Fruit fly (Drosophila melanogaster) whole organism, embryonic: Measurements from ENCODE around the gene Wdr33.
A peak's percentile ranks its signal among the peaks of the same experiment; 100 is the strongest.

Experiments
- ATbp ChIP-seq: fragments of 200-800 bp; sonication (Bioruptor generic); optimal IDR thresholded peaks from 2 replicates; lab custom pipeline; 2017; ENCODE audit warnings: missing biosample characterization, mild to moderate bottlenecking, missing genetic modification characterization, missing genetic modification reagents
- B-H1 ChIP-seq: fragments of 200-800 bp; sonication (Bioruptor generic); IDR thresholded peaks from 3 replicates; pipeline ENCODE4 v1.3.6; 2022; ENCODE audit warnings: missing biosample characterization, missing genetic modification characterization
- CG10267 ChIP-seq: fragments of 200-800 bp; sonication (Bioruptor generic); optimal IDR thresholded peaks from 2 replicates; lab custom pipeline; 2018; ENCODE audit warnings: missing biosample characterization, mild to moderate bottlenecking, missing genetic modification characterization, moderate library complexity
- CG11085 ChIP-seq: fragments of 200-800 bp; sonication (Bioruptor generic); IDR thresholded peaks from 2 replicates; pipeline ENCODE4 v1.3.6; 2022; ENCODE audit warnings: missing biosample characterization, missing genetic modification characterization
- CG11093 ChIP-seq: fragments of 200-800 bp; sonication (Bioruptor generic); IDR thresholded peaks from 3 replicates; pipeline ENCODE4 v1.3.6; 2022; ENCODE audit warnings: missing biosample characterization, missing genetic modification characterization
- CG11696 ChIP-seq: fragments of 200-800 bp; sonication (Bioruptor generic); IDR thresholded peaks from 2 replicates; pipeline ENCODE4 v1.3.6; 2022; ENCODE audit warnings: missing biosample characterization, missing genetic modification characterization
- CG12071 ChIP-seq: fragments of 200-800 bp; sonication (Bioruptor generic); optimal IDR thresholded peaks from 3 replicates; lab custom pipeline; 2018; ENCODE audit warnings: missing biosample characterization, mild to moderate bottlenecking, missing genetic modification characterization
- CG13123 ChIP-seq: fragments of 200-800 bp; sonication (Bioruptor generic); optimal IDR thresholded peaks from 2 replicates; lab custom pipeline; 2016; ENCODE audit warnings: missing biosample characterization, missing genetic modification characterization
- CG13775 ChIP-seq: fragments of 200-800 bp; sonication (Bioruptor generic); optimal IDR thresholded peaks from 3 replicates; lab custom pipeline; 2017; ENCODE audit warnings: missing biosample characterization, mild to moderate bottlenecking, missing genetic modification characterization
- CG15696 ChIP-seq: fragments of 200-800 bp; sonication (Bioruptor generic); optimal IDR thresholded peaks from 2 replicates; lab custom pipeline; 2019; ENCODE audit warnings: missing biosample characterization, mild to moderate bottlenecking, missing genetic modification characterization, moderate library complexity
- CG17385 ChIP-seq: fragments of 200-800 bp; sonication (Bioruptor generic); optimal IDR thresholded peaks from 3 replicates; lab custom pipeline; 2018; ENCODE audit warnings: missing biosample characterization, mild to moderate bottlenecking, missing genetic modification characterization
- CG17612 ChIP-seq: fragments of 200-800 bp; sonication (Bioruptor generic); IDR thresholded peaks from 2 replicates; pipeline ENCODE4 v1.3.6; 2022; ENCODE audit warnings: missing biosample characterization, missing genetic modification characterization
- CG17829 ChIP-seq: fragments of 200-800 bp; optimal IDR thresholded peaks from 2 replicates; lab custom pipeline; 2019; ENCODE audit warnings: missing biosample characterization, mild to moderate bottlenecking, missing genetic modification characterization, moderate library complexity
- CG18011 ChIP-seq: fragments of 200-800 bp; sonication (Bioruptor generic); optimal IDR thresholded peaks from 2 replicates; lab custom pipeline; 2017; ENCODE audit warnings: missing biosample characterization, missing genetic modification characterization, mild to moderate bottlenecking, moderate library complexity, missing genotype
- CG18599 ChIP-seq: fragments of 200-800 bp; sonication (Bioruptor generic); optimal IDR thresholded peaks from 3 replicates; lab custom pipeline; 2017; ENCODE audit warnings: missing biosample characterization, missing genetic modification characterization, mild to moderate bottlenecking, moderate library complexity, missing genetic modification reagents
- CG31365 ChIP-seq: fragments of 200-800 bp; sonication (Bioruptor generic); optimal IDR thresholded peaks from 2 replicates; lab custom pipeline; 2018; ENCODE audit warnings: missing biosample characterization, mild to moderate bottlenecking, missing genetic modification characterization
- CG31441 ChIP-seq: fragments of 200-800 bp; sonication (Bioruptor generic); IDR thresholded peaks from 2 replicates; pipeline ENCODE4 v1.3.6; 2022; ENCODE audit warnings: missing biosample characterization, missing genetic modification characterization
- CG32772 ChIP-seq: fragments of 200-800 bp; sonication (Bioruptor generic); IDR thresholded peaks from 2 replicates; pipeline ENCODE4 v1.3.6; 2022; ENCODE audit warnings: missing biosample characterization, missing genetic modification characterization
- CG3847 ChIP-seq: fragments of 200-800 bp; sonication (Bioruptor generic); IDR thresholded peaks from 2 replicates; pipeline ENCODE4 v1.3.6; 2022; ENCODE audit warnings: missing biosample characterization, missing genetic modification characterization
- CG3995 ChIP-seq: fragments of 200-800 bp; sonication (Bioruptor generic); optimal IDR thresholded peaks from 3 replicates; lab custom pipeline; 2016; ENCODE audit warnings: missing biosample characterization, missing genetic modification characterization
- CG8089 ChIP-seq: fragments of 200-800 bp; sonication (Bioruptor generic); optimal IDR thresholded peaks from 3 replicates; lab custom pipeline; 2016; ENCODE audit warnings: missing biosample characterization, missing genetic modification characterization
- CG8388 ChIP-seq: fragments of 200-800 bp; sonication (Bioruptor generic); optimal IDR thresholded peaks from 2 replicates; lab custom pipeline; 2019; ENCODE audit warnings: missing biosample characterization, mild to moderate bottlenecking, missing genetic modification characterization, moderate library complexity
- CG9437 ChIP-seq: fragments of 200-800 bp; sonication (Bioruptor generic); optimal IDR thresholded peaks from 2 replicates; lab custom pipeline; 2018; ENCODE audit warnings: missing biosample characterization, mild to moderate bottlenecking, missing genetic modification characterization
- D19A ChIP-seq: fragments of 200-800 bp; optimal IDR thresholded peaks from 3 replicates; lab custom pipeline; 2019; ENCODE audit warnings: missing biosample characterization, mild to moderate bottlenecking, missing genetic modification characterization, moderate library complexity
- Dad ChIP-seq: fragments of 200-800 bp; sonication (Bioruptor generic); optimal IDR thresholded peaks from 3 replicates; lab custom pipeline; 2016; ENCODE audit warnings: missing biosample characterization, missing genetic modification characterization
- Drgx ChIP-seq: fragments of 200-800 bp; sonication (Bioruptor generic); IDR thresholded peaks from 2 replicates; pipeline ENCODE4 v1.3.6; 2022; ENCODE audit warnings: missing biosample characterization, missing genetic modification characterization
- E2f1 ChIP-seq: fragments of 200-800 bp; sonication (Bioruptor generic); IDR thresholded peaks from 2 replicates; pipeline ENCODE4 v1.3.6; 2022; ENCODE audit warnings: missing biosample characterization, missing genetic modification characterization
- HHEX ChIP-seq: fragments of 200-800 bp; sonication (Bioruptor generic); optimal IDR thresholded peaks from 3 replicates; lab custom pipeline; 2017; ENCODE audit warnings: missing biosample characterization, mild to moderate bottlenecking, missing genetic modification characterization, missing genetic modification reagents
- HLH4C ChIP-seq: fragments of 200-800 bp; sonication (Bioruptor generic); IDR thresholded peaks from 3 replicates; pipeline ENCODE4 v1.3.6; 2022; ENCODE audit warnings: missing biosample characterization, missing genetic modification characterization; ENCODE audit not compliant: partially characterized antibody
- NFAT ChIP-seq: fragments of 200-800 bp; sonication (Bioruptor generic); IDR thresholded peaks from 2 replicates; pipeline ENCODE4 v1.3.6; 2022; ENCODE audit warnings: missing biosample characterization, missing genetic modification characterization
- Rfx ChIP-seq: fragments of 200-800 bp; sonication (Bioruptor generic); IDR thresholded peaks from 2 replicates; pipeline ENCODE4 v1.3.6; 2022; ENCODE audit warnings: missing biosample characterization, missing genetic modification characterization
- Sox102F ChIP-seq: fragments of 200-800 bp; sonication (Bioruptor generic); optimal IDR thresholded peaks from 2 replicates; lab custom pipeline; 2018; ENCODE audit warnings: missing biosample characterization, mild to moderate bottlenecking, missing genetic modification characterization, moderate library complexity
- Spps ChIP-seq: fragments of 200-800 bp; sonication (Bioruptor generic); optimal IDR thresholded peaks from 2 replicates; lab custom pipeline; 2018; ENCODE audit warnings: missing biosample characterization, mild to moderate bottlenecking, missing genetic modification characterization
- Tbp ChIP-seq: fragments of >200 bp; optimal IDR thresholded peaks from 2 replicates; lab custom pipeline; 2018; ENCODE audit warnings: missing biosample characterization, missing genetic modification characterization
- amos ChIP-seq: fragments of 200-800 bp; sonication (Bioruptor generic); IDR thresholded peaks from 2 replicates; pipeline ENCODE4 v1.3.6; 2022; ENCODE audit warnings: missing biosample characterization, missing genetic modification characterization; ENCODE audit not compliant: partially characterized antibody
- croc ChIP-seq: fragments of 200-800 bp; sonication (Bioruptor generic); conservative IDR thresholded peaks from 3 replicates; pipeline ENCODE4 v1.3.6; 2022; ENCODE audit warnings: missing biosample characterization, missing genetic modification characterization
- fd102C ChIP-seq: fragments of 200-800 bp; sonication (Bioruptor generic); optimal IDR thresholded peaks from 2 replicates; lab custom pipeline; 2018; ENCODE audit warnings: missing biosample characterization, mild to moderate bottlenecking, missing genetic modification characterization, moderate library complexity
- gem ChIP-seq: fragments of 200-800 bp; sonication (Bioruptor generic); optimal IDR thresholded peaks from 2 replicates; lab custom pipeline; 2019; ENCODE audit warnings: missing biosample characterization, mild to moderate bottlenecking, missing genetic modification characterization, moderate library complexity
- gfzf ChIP-seq: fragments of 200-800 bp; sonication (Bioruptor generic); optimal IDR thresholded peaks from 2 replicates; lab custom pipeline; 2016; ENCODE audit warnings: missing biosample characterization, mild to moderate bottlenecking, missing genetic modification characterization, moderate library complexity
- hth ChIP-seq: fragments of >200 bp; optimal IDR thresholded peaks from 2 replicates; lab custom pipeline; 2017; ENCODE audit warnings: inconsistent platforms
- inv ChIP-seq: fragments of 200-800 bp; sonication (Bioruptor generic); IDR thresholded peaks from 2 replicates; pipeline ENCODE4 v1.3.6; 2022; ENCODE audit warnings: missing biosample characterization, missing genetic modification characterization; ENCODE audit not compliant: partially characterized antibody
- nerfin-1 ChIP-seq: fragments of 200-800 bp; sonication (Bioruptor generic); optimal IDR thresholded peaks from 3 replicates; lab custom pipeline; 2019; ENCODE audit warnings: missing biosample characterization, mild to moderate bottlenecking, missing genetic modification characterization, moderate library complexity
- onecut ChIP-seq: fragments of 200-800 bp; sonication (Bioruptor generic); IDR thresholded peaks from 2 replicates; pipeline ENCODE4 v1.3.6; 2022; ENCODE audit warnings: missing biosample characterization, missing genetic modification characterization
- pros ChIP-seq: fragments of 200-800 bp; sonication (Bioruptor generic); optimal IDR thresholded peaks from 3 replicates; lab custom pipeline; 2019; ENCODE audit warnings: missing biosample characterization, mild to moderate bottlenecking, missing genetic modification characterization, moderate library complexity
- psq ChIP-seq: fragments of 200-800 bp; sonication (Bioruptor generic); optimal IDR thresholded peaks from 2 replicates; lab custom pipeline; 2017; ENCODE audit warnings: missing biosample characterization, missing genetic modification characterization
- sd ChIP-seq: fragments of 200-800 bp; sonication (Bioruptor generic); optimal IDR thresholded peaks from 3 replicates; lab custom pipeline; 2018; ENCODE audit warnings: missing biosample characterization, mild to moderate bottlenecking, missing genetic modification characterization, moderate library complexity
- sens ChIP-seq: fragments of 200-800 bp; sonication (Bioruptor generic); peaks from one replicate; lab custom pipeline; 2016; ENCODE audit warnings: missing biosample characterization, missing genetic modification characterization
- trem ChIP-seq: fragments of 200-800 bp; optimal IDR thresholded peaks from 3 replicates; lab custom pipeline; 2019; ENCODE audit warnings: missing biosample characterization, mild to moderate bottlenecking, missing genetic modification characterization, moderate library complexity
- usp ChIP-seq: fragments of >200 bp; optimal IDR thresholded peaks from 2 replicates; lab custom pipeline; 2017; ENCODE audit warnings: missing biosample characterization, missing genetic modification characterization
- zfh1 ChIP-seq: fragments of 200-800 bp; sonication (Bioruptor generic); IDR thresholded peaks from 3 replicates; pipeline ENCODE4 v1.3.6; 2022; ENCODE audit warnings: missing biosample characterization, missing genetic modification characterization

Gene Wdr33

DNA sequence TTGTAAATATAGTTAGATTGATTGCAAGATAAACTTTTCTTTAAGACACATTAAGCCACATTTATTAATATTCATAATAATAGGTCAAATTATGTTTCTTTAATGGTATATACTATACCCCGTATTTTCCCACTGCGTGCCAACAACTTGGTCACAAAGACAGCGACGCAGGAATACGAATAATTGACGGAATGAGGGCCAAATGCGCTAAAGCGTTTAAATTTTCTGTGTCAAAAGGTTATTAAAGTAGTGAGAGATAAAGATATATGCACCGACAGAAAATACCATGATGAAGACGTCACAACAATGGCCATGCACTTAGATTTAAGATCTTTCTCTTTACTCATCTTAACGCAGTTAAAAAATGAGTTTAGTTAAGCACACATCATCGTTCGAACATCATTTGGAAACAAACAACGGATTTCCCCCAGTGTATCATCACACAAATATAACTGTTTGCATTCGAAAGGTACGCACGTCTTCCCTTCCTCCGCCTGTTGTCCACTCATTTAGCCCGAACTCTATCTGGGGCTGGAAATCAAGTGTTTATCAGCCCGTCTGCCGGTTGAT lies 40.0 kb upstream of the Wdr33 start (continued):
- TF ChIP-seq HLH4C (GFP tag; lab: Robert Waterston, UW): no peak
- TF ChIP-seq usp (GFP tag; lab: Kevin White, UChicago): no peak
- peak; percentile 19 for TF ChIP-seq CG3995 (GFP tag; lab: Kevin White, UChicago)
- TF ChIP-seq Tbp (GFP tag; lab: Kevin White, UChicago): no peak
- TF ChIP-seq sens (GFP tag; lab: Kevin White, UChicago): peak; percentile 93
- TF ChIP-seq gfzf (GFP tag; lab: Kevin White, UChicago): no peak
- TF ChIP-seq ATbp: peak; percentile 71
- TF ChIP-seq CG8089 (GFP tag; lab: Kevin White, UChicago): peak; percentile 54
- TF ChIP-seq Spps (tag; lab: Kevin White, UChicago): no peak
- peak; percentile 33; the same call in 2 of the 3 replicates for TF ChIP-seq B-H1 (GFP tag; lab: Robert Waterston, UW)
- peak; percentile 62 for TF ChIP-seq CG8388 (GFP tag; lab: Kevin White, UChicago)
- TF ChIP-seq CG12071 (GFP tag; lab: Kevin White, UChicago): no peak
- no peak for TF ChIP-seq CG18011 (GFP tag; lab: Kevin White, UChicago)
- peak; percentile 76 for TF ChIP-seq CG9437 (GFP tag; lab: Kevin White, UChicago)
- peak; percentile 48; the same call in 1 of the 2 replicates for TF ChIP-seq CG3847
- peak; percentile 2 for TF ChIP-seq CG13123 (GFP tag; lab: Kevin White, UChicago)
- TF ChIP-seq HHEX (GFP tag; lab: Kevin White, UChicago): peak; percentile 69
- TF ChIP-seq croc (GFP tag; lab: Robert Waterston, UW): 0 out of 3 replicates have a peak, but pooled peaks have one; percentile 38
- TF ChIP-seq amos: no peak
- peak; percentile 79 for TF ChIP-seq CG31441 (GFP tag; lab: Robert Waterston, UW)
- no peak for TF ChIP-seq CG31365 (tag; lab: Kevin White, UChicago)
- no peak for TF ChIP-seq fd102C (GFP tag; lab: Kevin White, UChicago)
- TF ChIP-seq psq: no peak
- TF ChIP-seq NFAT (GFP tag; lab: Robert Waterston, UW): peak; percentile 52; the same call in 1 of the 2 replicates
- peak; percentile 47 for TF ChIP-seq CG10267 (tag; lab: Kevin White, UChicago)
- TF ChIP-seq CG17385: peak; percentile 57
- no peak for TF ChIP-seq CG17612 (GFP tag; lab: Robert Waterston, UW)
- peak; percentile 65 for TF ChIP-seq CG18599 (GFP tag; lab: Kevin White, UChicago)
- TF ChIP-seq onecut (GFP tag; lab: Robert Waterston, UW): peak; percentile 39
- peak; percentile 12 for TF ChIP-seq trem (tag; lab: Kevin White, UChicago)
- TF ChIP-seq CG13775 (GFP tag; lab: Kevin White, UChicago): peak; percentile 68
- TF ChIP-seq Sox102F (GFP tag; lab: Kevin White, UChicago): peak; percentile 73
- TF ChIP-seq CG11696 (GFP tag; lab: Robert Waterston, UW): no peak
- TF ChIP-seq zfh1 (GFP tag; lab: Robert Waterston, UW): peak; percentile 74
- peak; percentile 23; the same call in 1 of the 2 replicates for TF ChIP-seq E2f1
- no peak for TF ChIP-seq CG11093 (GFP tag; lab: Robert Waterston, UW)
- TF ChIP-seq sd (tag; lab: Kevin White, UChicago): no peak
- TF ChIP-seq inv: no peak
- TF ChIP-seq hth: no peak
- peak; percentile 61 for TF ChIP-seq D19A (tag; lab: Kevin White, UChicago)
- peak; percentile 46 for TF ChIP-seq Rfx (GFP tag; lab: Robert Waterston, UW)
- TF ChIP-seq nerfin-1: peak; percentile 51
- no peak for TF ChIP-seq pros
- TF ChIP-seq gem: peak; percentile 74
- TF ChIP-seq CG11085 (GFP tag; lab: Robert Waterston, UW): peak; percentile 48; the same call in 1 of the 2 replicates
- TF ChIP-seq CG32772: peak; percentile 32; the same call in 1 of the 2 replicates
- TF ChIP-seq CG15696: no peak
- peak; percentile 49; the same call in 1 of the 2 replicates for TF ChIP-seq Drgx (GFP tag; lab: Robert Waterston, UW)
- TF ChIP-seq Dad (GFP tag; lab: Kevin White, UChicago): peak; percentile 23
- TF ChIP-seq CG17829 (tag; lab: Kevin White, UChicago): peak; percentile 50
